Fruit fly (Drosophila melanogaster): ENCODE measurements around the gene Nlg3.

Gene Nlg3

dm6 chr3R:7591189-7591588 lies 48.0 kb downstream of the Nlg3 start (continued):
- TF ChIP-seq Abd-B (GFP tag; optimal IDR thresholded peaks at IDR 0.05) (peak; percentile 66), ham (GFP tag; IDR thresholded peaks at IDR 0.05) (no peak), CG17359 (tag; optimal IDR thresholded peaks at IDR 0.05) (peak; percentile 60), CG31441 (GFP tag; IDR thresholded peaks at IDR 0.05) (peak; percentile 43), dmrt99B (tag; optimal IDR thresholded peaks at IDR 0.05) (peak; percentile 63), CG4404 (GFP tag; IDR thresholded peaks at IDR 0.05) (no peak), CG6813 (GFP tag; optimal IDR thresholded peaks at IDR 0.05) (no peak), NK7.1 (GFP tag; optimal IDR thresholded peaks at IDR 0.05) (no peak), crol (GFP tag; IDR thresholded peaks at IDR 0.05) (no peak), amos (GFP tag; IDR thresholded peaks at IDR 0.05; ENCODE audit: partially characterized antibody) (no peak), ken (GFP tag; IDR thresholded peaks at IDR 0.05) (no peak), Taf1 (GFP tag; IDR thresholded peaks at IDR 0.05) (peak; percentile 12; the same call in 1 of the 2 replicates), caup (GFP tag; optimal IDR thresholded peaks at IDR 0.05; ENCODE audit: severe bottlenecking) (peak; percentile 30), ci (GFP tag; IDR thresholded peaks at IDR 0.05) (peak; percentile 71; the same call in 2 of the 3 replicates), CG9932 (GFP tag; IDR thresholded peaks at IDR 0.05) (0 out of 2 replicates have a peak, but pooled peaks have one; percentile 34), dysf (GFP tag; IDR thresholded peaks at IDR 0.05) (0 out of 3 replicates have a peak, but pooled peaks have one; percentile 21), grn (GFP tag; optimal IDR thresholded peaks at IDR 0.05) (no peak), CG15269 (tag; optimal IDR thresholded peaks at IDR 0.05) (peak; percentile 47), ro (GFP tag; IDR thresholded peaks at IDR 0.05) (no peak), Bteb2 (GFP tag; optimal IDR thresholded peaks at IDR 0.05) (no peak), MESR4 (GFP tag; optimal IDR thresholded peaks at IDR 0.05) (no peak), CG11504 (tag; optimal IDR thresholded peaks at IDR 0.05) (peak; percentile 67), ap (GFP tag; IDR thresholded peaks at IDR 0.05) (no peak), Vsx1 (GFP tag; optimal IDR thresholded peaks at IDR 0.05) (no peak), Dip2 (GFP tag; IDR thresholded peaks at IDR 0.05) (no peak), lmd (GFP tag; IDR thresholded peaks at IDR 0.05) (0 out of 2 replicates have a peak, but pooled peaks have one; percentile 21), Scr (GFP tag; IDR thresholded peaks at IDR 0.05; ENCODE audit: partially characterized antibody) (no peak), fd96Cb (tag; optimal IDR thresholded peaks at IDR 0.05) (peak; percentile 49), CG1233 (GFP tag; optimal IDR thresholded peaks at IDR 0.05) (peak; percentile 8), Fer2 (tag; optimal IDR thresholded peaks at IDR 0.05) (peak; percentile 2), pfk (GFP tag; optimal IDR thresholded peaks at IDR 0.05) (no peak), NfI (GFP tag; optimal IDR thresholded peaks at IDR 0.05) (peak; percentile 35), lilli (GFP tag; optimal IDR thresholded peaks at IDR 0.05) (no peak), wor (GFP tag; IDR thresholded peaks at IDR 0.05) (no peak), CG11085 (GFP tag; IDR thresholded peaks at IDR 0.05) (no peak), sens-2 (GFP tag; IDR thresholded peaks at IDR 0.05) (no peak), Sox102F (GFP tag; optimal IDR thresholded peaks at IDR 0.05) (peak; percentile 55), ttk (GFP tag; IDR thresholded peaks at IDR 0.05) (no peak), CG7786 (GFP tag; optimal IDR thresholded peaks at IDR 0.05) (no peak), CG4730 (GFP tag; IDR thresholded peaks at IDR 0.05) (0 out of 2 replicates have a peak, but pooled peaks have one; percentile 9), Myb (GFP tag; optimal IDR thresholded peaks at IDR 0.05) (no peak), CG8281 (tag; optimal IDR thresholded peaks at IDR 0.05) (no peak), Lim3 (GFP tag; IDR thresholded peaks at IDR 0.05) (no peak), CrebB (tag; optimal IDR thresholded peaks at IDR 0.05) (no peak), CG9797 (GFP tag; optimal IDR thresholded peaks at IDR 0.05) (no peak), gem (tag; optimal IDR thresholded peaks at IDR 0.05) (peak; percentile 73), disco-r (GFP tag; optimal IDR thresholded peaks at IDR 0.05) (no peak), ERR (GFP tag; optimal IDR thresholded peaks at IDR 0.05) (no peak), HLH3B (GFP tag; IDR thresholded peaks at IDR 0.05) (no peak), CG10366 (GFP tag; IDR thresholded peaks at IDR 0.05) (no peak), ATbp (GFP tag; optimal IDR thresholded peaks at IDR 0.05) (peak; percentile 11)

All from whole organism, embryonic.